Worm (Caenorhabditis elegans): ENCODE results near the gene K09A9.6.

Gene K09A9.6

ce11 chrX:15545485-15545884 is 31.6 kb upstream of the K09A9.6 start:
- TF ChIP-seq ama-1 (optimal IDR thresholded peaks at IDR 0.05), result no peak
- TF ChIP-seq pes-1 (GFP tag; IDR thresholded peaks at IDR 0.05), result no peak
- TF ChIP-seq hmg-4 (GFP tag; optimal IDR thresholded peaks at IDR 0.05), result no peak
- TF ChIP-seq ceh-13 (GFP tag; optimal IDR thresholded peaks at IDR 0.05), result no peak
- no peak for TF ChIP-seq scrt-1 (GFP tag; IDR thresholded peaks at IDR 0.05)
- no peak for TF ChIP-seq tbx-37 (GFP tag; conservative IDR thresholded peaks at IDR 0.05)
- TF ChIP-seq tbx-11 (GFP tag; IDR thresholded peaks at IDR 0.05), result no peak
- TF ChIP-seq flt-1 (GFP tag; IDR thresholded peaks at IDR 0.05), result no peak
- no peak for TF ChIP-seq sea-1 (GFP tag; conservative IDR thresholded peaks at IDR 0.05)
- TF ChIP-seq hmbx-1 (tag; optimal IDR thresholded peaks at IDR 0.05), result no peak
- no peak for TF ChIP-seq ets-7 (tag; optimal IDR thresholded peaks at IDR 0.05)
- no peak for TF ChIP-seq B0310.2 (tag; optimal IDR thresholded peaks at IDR 0.05)
- TF ChIP-seq aly-1 (tag; optimal IDR thresholded peaks at IDR 0.05), result no peak
- no peak for TF ChIP-seq tra-4 (tag; optimal IDR thresholded peaks at IDR 0.05)
- TF ChIP-seq hnd-1 (tag; optimal IDR thresholded peaks at IDR 0.05), result no peak
- TF ChIP-seq ceh-36 (tag; optimal IDR thresholded peaks at IDR 0.05), result no peak

ce11 chrX:15546943-15547342 is 30.1 kb upstream of the K09A9.6 start:
- TF ChIP-seq hnd-1 (tag; optimal IDR thresholded peaks at IDR 0.05), result no peak
- no peak for TF ChIP-seq tbx-37 (GFP tag; conservative IDR thresholded peaks at IDR 0.05)
- no peak for TF ChIP-seq flt-1 (GFP tag; IDR thresholded peaks at IDR 0.05)
- TF ChIP-seq hmg-4 (GFP tag; optimal IDR thresholded peaks at IDR 0.05), result no peak
- TF ChIP-seq ets-7 (tag; optimal IDR thresholded peaks at IDR 0.05), result no peak
- no peak for TF ChIP-seq tbx-11 (GFP tag; IDR thresholded peaks at IDR 0.05)
- TF ChIP-seq ceh-13 (GFP tag; optimal IDR thresholded peaks at IDR 0.05), result no peak
- no peak for TF ChIP-seq B0310.2 (tag; optimal IDR thresholded peaks at IDR 0.05)
- no peak for TF ChIP-seq ama-1 (optimal IDR thresholded peaks at IDR 0.05)
- no peak for TF ChIP-seq pes-1 (GFP tag; IDR thresholded peaks at IDR 0.05)
- no peak for TF ChIP-seq tra-4 (tag; optimal IDR thresholded peaks at IDR 0.05)
- no peak for TF ChIP-seq scrt-1 (GFP tag; IDR thresholded peaks at IDR 0.05)
- TF ChIP-seq hmbx-1 (tag; optimal IDR thresholded peaks at IDR 0.05), result no peak
- no peak for TF ChIP-seq sea-1 (GFP tag; conservative IDR thresholded peaks at IDR 0.05)
- no peak for TF ChIP-seq aly-1 (tag; optimal IDR thresholded peaks at IDR 0.05)
- no peak for TF ChIP-seq F13C5.2 (tag; optimal IDR thresholded peaks at IDR 0.05)
- no peak for TF ChIP-seq ceh-36 (tag; optimal IDR thresholded peaks at IDR 0.05)

- TF ChIP-seq flt-1 (GFP tag; IDR thresholded peaks at IDR 0.05), result no peak
- TF ChIP-seq ets-7 (tag; optimal IDR thresholded peaks at IDR 0.05), result no peak
- no peak for TF ChIP-seq ceh-13 (GFP tag; optimal IDR thresholded peaks at IDR 0.05)
- TF ChIP-seq tra-4 (tag; optimal IDR thresholded peaks at IDR 0.05), result no peak
- no peak for TF ChIP-seq hnd-1 (tag; optimal IDR thresholded peaks at IDR 0.05)
- no peak for TF ChIP-seq hmg-4 (GFP tag; optimal IDR thresholded peaks at IDR 0.05)
- no peak for TF ChIP-seq B0310.2 (tag; optimal IDR thresholded peaks at IDR 0.05)
- no peak for TF ChIP-seq ama-1 (optimal IDR thresholded peaks at IDR 0.05)
- TF ChIP-seq ceh-36 (tag; optimal IDR thresholded peaks at IDR 0.05), result no peak
- no peak for TF ChIP-seq scrt-1 (GFP tag; IDR thresholded peaks at IDR 0.05)
- TF ChIP-seq tbx-11 (GFP tag; IDR thresholded peaks at IDR 0.05), result no peak
- TF ChIP-seq sea-1 (GFP tag; conservative IDR thresholded peaks at IDR 0.05), result no peak
- TF ChIP-seq hmbx-1 (tag; optimal IDR thresholded peaks at IDR 0.05), result no peak
- TF ChIP-seq aly-1 (tag; optimal IDR thresholded peaks at IDR 0.05), result no peak
Measured at ce11 chrX:15547896-15548295, 29.1 kb upstream of the K09A9.6 start.

ce11 chrX:15550769-15551168 is 26.3 kb upstream of the K09A9.6 start:
- TF ChIP-seq B0310.2 (tag; optimal IDR thresholded peaks at IDR 0.05), result no peak
- no peak for TF ChIP-seq tra-4 (tag; optimal IDR thresholded peaks at IDR 0.05)
- no peak for TF ChIP-seq hmg-4 (GFP tag; optimal IDR thresholded peaks at IDR 0.05)
- TF ChIP-seq ceh-36 (tag; optimal IDR thresholded peaks at IDR 0.05), result no peak
- TF ChIP-seq tbx-37 (GFP tag; conservative IDR thresholded peaks at IDR 0.05), result no peak
- TF ChIP-seq ama-1 (optimal IDR thresholded peaks at IDR 0.05), result no peak
- TF ChIP-seq hnd-1 (tag; optimal IDR thresholded peaks at IDR 0.05), result no peak
- TF ChIP-seq tbx-11 (GFP tag; IDR thresholded peaks at IDR 0.05), result no peak
- TF ChIP-seq sea-1 (GFP tag; conservative IDR thresholded peaks at IDR 0.05), result no peak
- no peak for TF ChIP-seq F13C5.2 (tag; optimal IDR thresholded peaks at IDR 0.05)
- no peak for TF ChIP-seq scrt-1 (GFP tag; IDR thresholded peaks at IDR 0.05)
- TF ChIP-seq hmbx-1 (tag; optimal IDR thresholded peaks at IDR 0.05), result no peak
- no peak for TF ChIP-seq aly-1 (tag; optimal IDR thresholded peaks at IDR 0.05)
- TF ChIP-seq ets-7 (tag; optimal IDR thresholded peaks at IDR 0.05), result no peak
- no peak for TF ChIP-seq ceh-13 (GFP tag; optimal IDR thresholded peaks at IDR 0.05)
- TF ChIP-seq pes-1 (GFP tag; IDR thresholded peaks at IDR 0.05), result no peak
- no peak for TF ChIP-seq flt-1 (GFP tag; IDR thresholded peaks at IDR 0.05)

ce11 chrX:15552024-15552769 is 24.8 kb upstream of the K09A9.6 start:
- TF ChIP-seq sea-1 (GFP tag; conservative IDR thresholded peaks at IDR 0.05), result no peak
- no peak for TF ChIP-seq ceh-13 (GFP tag; optimal IDR thresholded peaks at IDR 0.05)
- no peak for TF ChIP-seq ama-1 (optimal IDR thresholded peaks at IDR 0.05)
- TF ChIP-seq tbx-37 (GFP tag; conservative IDR thresholded peaks at IDR 0.05), result no peak
- no peak for TF ChIP-seq hmg-4 (GFP tag; optimal IDR thresholded peaks at IDR 0.05)
- no peak for TF ChIP-seq ceh-36 (tag; optimal IDR thresholded peaks at IDR 0.05)
- no peak for TF ChIP-seq pes-1 (GFP tag; IDR thresholded peaks at IDR 0.05)
- TF ChIP-seq ets-7 (tag; optimal IDR thresholded peaks at IDR 0.05), result no peak
- no peak for TF ChIP-seq B0310.2 (tag; optimal IDR thresholded peaks at IDR 0.05)
- TF ChIP-seq F13C5.2 (tag; optimal IDR thresholded peaks at IDR 0.05), result no peak
- TF ChIP-seq tra-4 (tag; optimal IDR thresholded peaks at IDR 0.05), result no peak
- no peak for TF ChIP-seq hmbx-1 (tag; optimal IDR thresholded peaks at IDR 0.05)
- TF ChIP-seq scrt-1 (GFP tag; IDR thresholded peaks at IDR 0.05), result no peak
- no peak for TF ChIP-seq aly-1 (tag; optimal IDR thresholded peaks at IDR 0.05)
- TF ChIP-seq tbx-11 (GFP tag; IDR thresholded peaks at IDR 0.05), result no peak
- no peak for TF ChIP-seq flt-1 (GFP tag; IDR thresholded peaks at IDR 0.05)
- TF ChIP-seq hnd-1 (tag; optimal IDR thresholded peaks at IDR 0.05), result no peak

ce11 chrX:15554910-15555309 is 22.1 kb upstream of the K09A9.6 start:
- TF ChIP-seq hnd-1 (tag; optimal IDR thresholded peaks at IDR 0.05) (no peak), B0310.2 (tag; optimal IDR thresholded peaks at IDR 0.05) (no peak), tbx-37 (GFP tag; conservative IDR thresholded peaks at IDR 0.05) (no peak)

- TF ChIP-seq ets-7 (tag; optimal IDR thresholded peaks at IDR 0.05) (no peak), tbx-37 (GFP tag; conservative IDR thresholded peaks at IDR 0.05) (no peak)
Measured at ce11 chrX:15555529-15555928, 21.5 kb upstream of the K09A9.6 start.
